Fruit fly (Drosophila melanogaster): ENCODE data around the gene Rat1.

The Rat1 gene

DNA sequence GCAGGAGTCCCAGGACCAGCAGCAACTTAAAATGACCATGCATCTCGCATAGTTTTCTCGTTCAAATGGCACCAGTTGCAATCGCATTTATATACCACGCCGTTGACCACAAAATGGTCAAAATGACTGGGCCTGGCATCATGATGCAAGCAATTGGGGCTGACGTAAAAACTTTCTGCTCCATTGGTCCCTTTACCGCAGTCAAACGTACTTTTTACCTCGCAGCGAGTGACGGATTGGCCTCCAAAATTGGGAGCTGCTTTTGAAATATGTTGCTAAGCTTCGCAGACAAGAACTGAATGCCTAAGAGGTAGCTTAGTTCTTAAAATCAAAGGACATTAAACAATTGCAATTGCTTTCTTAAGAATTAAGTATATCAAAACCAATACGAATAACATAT, 8.5 kb downstream of the Rat1 start, which contains the start of gene CG32829:
Gene CG32829, minus strand, starts transcription at position 101 of the 400 bp plus-strand sequence.
- no peak for TF ChIP-seq CG9948 (tag; optimal IDR thresholded peaks at IDR 0.05)
- no peak for TF ChIP-seq Snoo (tag; optimal IDR thresholded peaks at IDR 0.05)
- no peak for TF ChIP-seq fd96Ca (GFP tag; IDR thresholded peaks at IDR 0.05)
- no peak for TF ChIP-seq Pif1B (GFP tag; optimal IDR thresholded peaks at IDR 0.05)
- no peak for TF ChIP-seq Ets98B (GFP tag; IDR thresholded peaks at IDR 0.05)
- TF ChIP-seq rn (GFP tag; IDR thresholded peaks at IDR 0.05) = no peak
- no peak for TF ChIP-seq D1 (tag; optimal IDR thresholded peaks at IDR 0.05)
- TF ChIP-seq CG10348 (GFP tag; IDR thresholded peaks at IDR 0.05) = no peak
- TF ChIP-seq CG12605 (GFP tag; IDR thresholded peaks at IDR 0.05) = no peak
- TF ChIP-seq CG17806 (tag; optimal IDR thresholded peaks at IDR 0.05) = no peak
- no peak for TF ChIP-seq gl (tag; optimal IDR thresholded peaks at IDR 0.05)
- no peak for TF ChIP-seq CG15710 (tag; optimal IDR thresholded peaks at IDR 0.05)
- no peak for TF ChIP-seq CG34367 (tag; optimal IDR thresholded peaks at IDR 0.05)

- TF ChIP-seq CG10348 (GFP tag; IDR thresholded peaks at IDR 0.05) = no peak
- no peak for TF ChIP-seq rn (GFP tag; IDR thresholded peaks at IDR 0.05)
- TF ChIP-seq CG15710 (tag; optimal IDR thresholded peaks at IDR 0.05) = peak; percentile 67
- no peak for TF ChIP-seq CG34367 (tag; optimal IDR thresholded peaks at IDR 0.05)
- no peak for TF ChIP-seq CG32121 (GFP tag; IDR thresholded peaks at IDR 0.05)
- TF ChIP-seq CG12605 (GFP tag; IDR thresholded peaks at IDR 0.05) = no peak
- no peak for TF ChIP-seq CG14655 (GFP tag; optimal IDR thresholded peaks at IDR 0.05)
- no peak for TF ChIP-seq Ets98B (GFP tag; IDR thresholded peaks at IDR 0.05)
- no peak for TF ChIP-seq Pif1A (GFP tag; optimal IDR thresholded peaks at IDR 0.05)
- TF ChIP-seq gl (tag; optimal IDR thresholded peaks at IDR 0.05) = no peak
- TF ChIP-seq CG8159 (tag; optimal IDR thresholded peaks at IDR 0.05) = no peak
- TF ChIP-seq CG17806 (tag; optimal IDR thresholded peaks at IDR 0.05) = peak; percentile 44
- TF ChIP-seq CG4496 (GFP tag; IDR thresholded peaks at IDR 0.05) = no peak
- TF ChIP-seq CG9948 (tag; optimal IDR thresholded peaks at IDR 0.05) = peak; percentile 63
- TF ChIP-seq CG8301 (tag; optimal IDR thresholded peaks at IDR 0.05) = no peak
- no peak for TF ChIP-seq EcR (GFP tag; optimal IDR thresholded peaks at IDR 0.05)
- peak; percentile 50 for TF ChIP-seq Snoo (tag; optimal IDR thresholded peaks at IDR 0.05)
- TF ChIP-seq D1 (tag; optimal IDR thresholded peaks at IDR 0.05) = no peak
These were observed 10.8 kb downstream of the Rat1 start, which contains the start of gene nop5 for dm6 chr2L:6918517-6919202. nop5 (minus strand) TSS chr2L:6918743.

DNA sequence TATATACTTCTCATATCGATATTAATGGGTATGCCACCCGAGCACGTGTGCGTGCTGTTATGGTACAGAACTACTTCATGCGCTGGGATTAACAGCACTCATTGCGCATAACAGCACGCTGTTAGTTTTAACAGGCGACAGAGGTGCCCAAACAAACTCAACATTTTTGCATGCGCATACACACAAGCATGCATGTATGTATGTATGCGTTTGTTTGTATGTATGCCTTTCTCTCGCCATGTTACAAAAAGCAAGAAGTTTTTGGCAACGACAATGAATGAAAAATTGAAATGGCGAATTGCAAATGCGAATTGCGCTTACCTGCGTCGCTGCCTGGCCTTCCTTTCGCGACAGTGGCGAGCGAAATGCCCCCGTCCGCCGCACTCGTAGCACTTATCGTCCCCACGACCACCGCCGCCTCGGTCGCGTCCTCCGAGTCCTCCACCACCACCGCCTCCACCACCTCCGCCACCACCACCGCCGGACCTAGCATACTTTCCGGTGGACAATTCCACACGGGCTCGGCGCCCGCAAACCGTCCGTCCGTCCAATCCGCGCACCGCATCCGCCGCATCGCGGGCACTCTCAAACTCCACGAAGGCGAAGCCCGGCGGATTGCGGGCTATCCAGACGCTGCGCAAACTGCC, 11.4 kb downstream of the Rat1 start:
- TF ChIP-seq CG32121 (GFP tag; IDR thresholded peaks at IDR 0.05) (no peak), CG15710 (tag; optimal IDR thresholded peaks at IDR 0.05) (peak; percentile 4)

DNA sequence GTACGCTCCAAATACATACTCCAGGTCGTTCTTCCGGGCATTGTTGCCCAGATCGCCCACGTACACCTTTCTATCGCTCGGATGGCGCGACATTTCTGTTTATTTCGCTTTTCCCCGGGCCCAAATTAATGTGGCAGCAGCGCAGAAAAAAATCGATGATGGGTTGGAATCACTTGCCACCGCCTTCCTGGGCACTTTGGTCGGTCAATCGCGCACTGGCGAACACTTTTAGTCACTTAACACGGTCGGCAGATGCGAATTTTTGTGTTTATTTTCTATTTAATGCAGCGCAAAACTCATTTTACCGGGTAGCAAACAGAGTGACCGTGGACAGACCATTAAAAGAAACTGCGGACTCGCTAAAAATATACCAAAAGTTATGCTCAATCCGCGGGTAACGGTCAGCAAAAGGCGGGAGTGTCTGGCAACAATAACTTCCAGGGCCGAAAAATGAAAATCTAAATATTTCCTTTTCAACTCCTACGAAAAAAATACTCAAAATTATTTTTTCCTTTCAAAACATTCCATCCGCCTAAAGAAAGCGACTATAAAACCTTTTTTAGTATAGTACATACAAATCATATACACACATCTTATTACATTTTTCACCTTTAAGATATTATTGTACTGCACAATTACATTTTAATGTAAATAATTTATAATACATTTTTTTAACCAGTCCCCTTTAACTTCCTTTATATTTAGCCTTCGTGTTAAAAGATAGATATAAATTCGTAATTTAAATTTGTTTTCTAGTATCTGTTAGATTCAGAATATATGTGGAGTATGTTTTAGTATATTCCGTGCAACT, 12.2 kb downstream of the Rat1 start, which contains the start of gene x16:
Gene x16, minus strand, starts transcription at position 361 of the 811 bp plus-strand sequence.
- TF ChIP-seq CG8159 (tag; optimal IDR thresholded peaks at IDR 0.05) (peak; percentile 13), Pif1A (GFP tag; optimal IDR thresholded peaks at IDR 0.05) (no peak)

DNA sequence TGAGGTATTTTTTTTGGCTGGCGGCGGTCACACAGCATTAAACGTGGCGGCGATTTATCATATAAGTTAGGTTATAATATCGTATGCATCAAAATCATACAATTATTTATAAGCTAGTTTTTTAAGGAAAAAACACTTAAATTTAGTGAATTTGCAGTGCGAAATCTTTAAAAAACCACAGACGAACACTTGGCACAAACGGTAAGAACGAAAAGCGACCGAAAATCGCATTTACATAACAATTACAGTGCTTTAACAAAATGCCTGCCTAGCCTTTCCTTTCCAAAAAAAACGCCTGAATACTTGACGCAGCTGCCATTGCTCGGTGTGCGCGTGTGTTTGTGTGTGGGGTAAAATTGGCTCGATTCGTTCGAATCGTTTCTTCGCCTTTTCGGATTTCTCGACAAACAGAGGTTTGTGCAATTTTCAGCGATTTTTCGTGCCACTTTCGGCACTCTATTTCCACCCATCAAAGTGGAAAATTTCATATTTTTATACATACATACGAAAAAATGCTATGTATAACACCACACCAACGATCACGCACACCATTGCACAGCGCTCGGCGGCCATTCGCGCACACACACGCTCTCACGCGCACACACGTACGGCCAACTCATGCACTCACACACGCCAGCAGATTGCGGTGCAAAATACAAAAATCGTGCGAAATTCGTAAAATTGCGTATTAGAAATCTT, 12.9 kb downstream of the Rat1 start, which contains the start of gene Hrb27C:
Gene Hrb27C, plus strand, starts transcription at position 44 of the 699 bp plus-strand sequence.
- TF ChIP-seq CG15710 (tag; optimal IDR thresholded peaks at IDR 0.05) (no peak), Pif1B (GFP tag; optimal IDR thresholded peaks at IDR 0.05) (no peak), CG12605 (GFP tag; IDR thresholded peaks at IDR 0.05) (no peak), Ets98B (GFP tag; IDR thresholded peaks at IDR 0.05) (peak; percentile 33; the same call in 1 of the 2 replicates), CG17806 (tag; optimal IDR thresholded peaks at IDR 0.05) (no peak), CG13204 (GFP tag; optimal IDR thresholded peaks at IDR 0.05) (no peak), CG9948 (tag; optimal IDR thresholded peaks at IDR 0.05) (no peak), CG8301 (tag; optimal IDR thresholded peaks at IDR 0.05) (no peak)
